Fruit fly (Drosophila melanogaster): ENCODE data around the gene CG18417.
A peak's percentile ranks its signal among the peaks of the same experiment; 100 is the strongest.

The CG18417 gene

dm6 chr3L:7367798-7368678, 31.8 kb upstream of the CG18417 start (continued):
- TF ChIP-seq CG18262 (tag; optimal IDR thresholded peaks at IDR 0.05) (peak; percentile 18), gt (GFP tag; IDR thresholded peaks at IDR 0.05) (no peak), wor (GFP tag; IDR thresholded peaks at IDR 0.05) (no peak), CG13775 (GFP tag; optimal IDR thresholded peaks at IDR 0.05) (no peak), BtbVII (GFP tag; optimal IDR thresholded peaks at IDR 0.05) (no peak), gce (GFP tag; IDR thresholded peaks at IDR 0.05) (no peak), CG7928 (GFP tag; optimal IDR thresholded peaks at IDR 0.05) (no peak), CG9817 (tag; optimal IDR thresholded peaks at IDR 0.05) (no peak), bcd (GFP tag; optimal IDR thresholded peaks at IDR 0.05) (peak; percentile 27), Lpt (GFP tag; optimal IDR thresholded peaks at IDR 0.05) (no peak), exex (tag; optimal IDR thresholded peaks at IDR 0.05) (peak; percentile 88), ro (GFP tag; IDR thresholded peaks at IDR 0.05) (no peak), HHEX (GFP tag; optimal IDR thresholded peaks at IDR 0.05) (peak; percentile 57), Gug (GFP tag; IDR thresholded peaks at IDR 0.05) (no peak), Bdp1 (GFP tag; optimal IDR thresholded peaks at IDR 0.05) (no peak), CG6654 (GFP tag; optimal IDR thresholded peaks at IDR 0.05) (no peak), z (GFP tag; IDR thresholded peaks at IDR 0.05) (no peak), CG1647 (GFP tag; optimal IDR thresholded peaks at IDR 0.05) (peak; percentile 21), caup (GFP tag; optimal IDR thresholded peaks at IDR 0.05; ENCODE audit: severe bottlenecking) (peak; percentile 17), sug (tag; optimal IDR thresholded peaks at IDR 0.05) (peak; percentile 94), Optix (GFP tag; IDR thresholded peaks at IDR 0.05) (0 out of 3 replicates have a peak, but pooled peaks have one; percentile 22), p53 (GFP tag; optimal IDR thresholded peaks at IDR 0.05) (no peak)

dm6 chr3L:7368934-7369333, 30.9 kb upstream of the CG18417 start, which contains the start of gene Sh3beta:
Sh3beta (minus strand) TSS chr3L:7369260.
- TF ChIP-seq Med (GFP tag): peak; percentile 76
- TF ChIP-seq cad (GFP tag; optimal IDR thresholded peaks at IDR 0.05): peak; percentile 6
- TF ChIP-seq CG11456 (GFP tag; IDR thresholded peaks at IDR 0.05): no peak
- 0 out of 3 replicates have a peak, but pooled peaks have one; percentile 21 for TF ChIP-seq CG34422 (GFP tag; IDR thresholded peaks at IDR 0.05)
- TF ChIP-seq exex (tag; optimal IDR thresholded peaks at IDR 0.05): no peak
- no peak for TF ChIP-seq kah (GFP tag; optimal IDR thresholded peaks at IDR 0.05)
- TF ChIP-seq MESR4 (GFP tag; optimal IDR thresholded peaks at IDR 0.05): peak; percentile 51
- no peak for TF ChIP-seq Ada2b (GFP tag; IDR thresholded peaks at IDR 0.05)
- peak; percentile 71 for TF ChIP-seq CG3065 (GFP tag; optimal IDR thresholded peaks at IDR 0.05)
- TF ChIP-seq CG12744 (GFP tag; optimal IDR thresholded peaks at IDR 0.05): no peak
- TF ChIP-seq CG8388 (GFP tag; optimal IDR thresholded peaks at IDR 0.05): no peak
- peak; percentile 38 for TF ChIP-seq Meics (GFP tag; optimal IDR thresholded peaks at IDR 0.05)
- TF ChIP-seq CG14441 (GFP tag; IDR thresholded peaks at IDR 0.05): no peak
- peak; percentile 2 for TF ChIP-seq pzg (GFP tag; optimal IDR thresholded peaks at IDR 0.05)
- TF ChIP-seq CG10321 (GFP tag; IDR thresholded peaks at IDR 0.05): peak; percentile 16; the same call in 1 of the 2 replicates
- TF ChIP-seq nmo (GFP tag; optimal IDR thresholded peaks at IDR 0.05): no peak
- no peak for TF ChIP-seq D19A (tag; optimal IDR thresholded peaks at IDR 0.05)
- TF ChIP-seq CG4617 (GFP tag; optimal IDR thresholded peaks at IDR 0.05; ENCODE audit: borderline replicate concordance): peak; percentile 39
- TF ChIP-seq shn (GFP tag; optimal IDR thresholded peaks at IDR 0.05): no peak
- TF ChIP-seq Nf-YB (GFP tag; optimal IDR thresholded peaks at IDR 0.05): no peak

Measured in whole organism, embryonic.